Fruit fly (Drosophila melanogaster) whole organism, wandering third instar larva: Measurements from ENCODE around the gene ATPsynGL.

ENCODE experiments used
- CG9705 ChIP-seq: fragments of 200-800 bp; sonication (Bioruptor generic); optimal IDR thresholded peaks from 2 replicates; lab custom pipeline; 2018; ENCODE audit warnings: missing biosample characterization, mild to moderate bottlenecking, missing genetic modification characterization
- Dfd ChIP-seq: fragments of >200 bp; optimal IDR thresholded peaks from 2 replicates; lab custom pipeline; 2017; ENCODE audit warnings: missing biosample characterization, missing genetic modification characterization
- HLH106 ChIP-seq: fragments of 200-800 bp; optimal IDR thresholded peaks from 3 replicates; lab custom pipeline; 2019; ENCODE audit warnings: missing biosample characterization, mild to moderate bottlenecking, missing genetic modification characterization, moderate library complexity
- OdsH ChIP-seq: fragments of 200-800 bp; sonication (Bioruptor generic); optimal IDR thresholded peaks from 2 replicates; lab custom pipeline; 2016; ENCODE audit warnings: missing biosample characterization, mild to moderate bottlenecking, missing genetic modification characterization
- br ChIP-seq: fragments of 200-800 bp; sonication (Bioruptor generic); optimal IDR thresholded peaks from 2 replicates; lab custom pipeline; 2016; ENCODE audit warnings: missing biosample characterization, missing genetic modification characterization
- dl ChIP-seq, 2 experiments: fragments of 175-275, 200-275 bp in 1 of 2; fragments of 200-275 bp in 1 of 2; sonication (Bioruptor generic); optimal IDR thresholded peaks; lab custom pipeline; 2018; ENCODE audit warnings: mild to moderate bottlenecking in 2 of 2, missing biosample characterization in 2 of 2, missing genetic modification characterization in 2 of 2, moderate library complexity in 2 of 2; ENCODE audit not compliant: partially characterized antibody in 2 of 2, insufficient read depth in 1 of 2
- dsf ChIP-seq: sonication (Bioruptor generic); optimal IDR thresholded peaks from 2 replicates; lab custom pipeline; 2016; ENCODE audit warnings: missing biosample characterization, missing genetic modification characterization, borderline replicate concordance
- foxo ChIP-seq, 2 experiments: fragments of 200-800 bp; sonication (Bioruptor generic); optimal IDR thresholded peaks; 2 replicates in 1 of 2; 3 replicates in 1 of 2; lab custom pipeline; 2016 to 2017; ENCODE audit warnings: missing biosample characterization in 2 of 2, missing genetic modification characterization in 2 of 2
- h ChIP-seq: fragments of 200-800 bp; sonication (Bioruptor generic); optimal IDR thresholded peaks from 3 replicates; lab custom pipeline; 2016; ENCODE audit warnings: missing biosample characterization, mild to moderate bottlenecking, missing genetic modification characterization
- jim ChIP-seq: fragments of 175-275, 200-325 bp; sonication (Bioruptor generic); optimal IDR thresholded peaks from 2 replicates; lab custom pipeline; 2016; ENCODE audit warnings: missing biosample characterization, mild to moderate bottlenecking, missing genetic modification characterization
- pan ChIP-seq: fragments of >200 bp; optimal IDR thresholded peaks from 2 replicates; lab custom pipeline; 2017
- usp ChIP-seq: fragments of >200 bp; optimal IDR thresholded peaks from 2 replicates; lab custom pipeline; 2017; ENCODE audit warnings: missing biosample characterization, missing genetic modification characterization

DNA sequence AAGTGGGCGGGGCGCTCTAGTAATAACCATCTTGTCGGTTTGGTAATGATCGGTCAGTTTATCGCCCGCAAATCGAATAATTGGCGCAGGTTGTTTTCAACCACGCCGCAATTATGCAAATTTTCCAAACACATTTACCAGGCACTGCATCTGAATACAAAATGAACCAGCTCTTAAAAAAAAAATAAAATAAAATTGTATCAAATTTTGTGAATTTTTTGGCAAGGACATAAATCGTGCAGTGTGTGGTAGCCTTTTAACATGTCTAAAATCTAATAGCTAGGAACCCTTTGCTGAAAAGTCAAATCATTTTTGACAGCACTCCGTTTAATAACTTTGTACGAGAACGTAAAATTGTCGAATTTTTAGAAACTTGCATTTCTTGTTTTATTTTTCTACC, at the start of gene ATPsynGL:
- no peak for TF ChIP-seq br (GFP tag; lab: Kevin White, UChicago)
- TF ChIP-seq jim (GFP tag; lab: Kevin White, UChicago): no peak
- TF ChIP-seq CG9705 (GFP tag; lab: Kevin White, UChicago): no peak
- no peak for TF ChIP-seq OdsH (GFP tag; lab: Kevin White, UChicago)
- no peak for TF ChIP-seq foxo (GFP tag; optimal IDR thresholded peaks at IDR 0.05; lab: Kevin White, UChicago)
- TF ChIP-seq h (GFP tag; lab: Kevin White, UChicago): no peak
- TF ChIP-seq usp: no peak
- TF ChIP-seq pan: no peak
- TF ChIP-seq Dfd (GFP tag; lab: Kevin White, UChicago): no peak
- TF ChIP-seq dsf (GFP tag; lab: Kevin White, UChicago): no peak
- TF ChIP-seq dl (GFP tag; optimal IDR thresholded peaks at IDR 0.05; lab: Kevin White, UChicago; ENCODE audit: insufficient read depth in 1 of 2, partially characterized antibody in 2 of 2): no peak
- no peak for TF ChIP-seq HLH106
